Fruit fly (Drosophila melanogaster) S2 (cell line): ENCODE measurements around the gene VhaM9.7-b.

ENCODE experiments used
- CG8478 ChIP-seq: fragments of >200 bp; optimal IDR thresholded peaks from 2 replicates; lab custom pipeline; 2018
- CTCF ChIP-seq, 2 experiments: fragments of >200 bp; optimal IDR thresholded peaks; 2 replicates each; lab custom pipeline; 2018

DNA sequence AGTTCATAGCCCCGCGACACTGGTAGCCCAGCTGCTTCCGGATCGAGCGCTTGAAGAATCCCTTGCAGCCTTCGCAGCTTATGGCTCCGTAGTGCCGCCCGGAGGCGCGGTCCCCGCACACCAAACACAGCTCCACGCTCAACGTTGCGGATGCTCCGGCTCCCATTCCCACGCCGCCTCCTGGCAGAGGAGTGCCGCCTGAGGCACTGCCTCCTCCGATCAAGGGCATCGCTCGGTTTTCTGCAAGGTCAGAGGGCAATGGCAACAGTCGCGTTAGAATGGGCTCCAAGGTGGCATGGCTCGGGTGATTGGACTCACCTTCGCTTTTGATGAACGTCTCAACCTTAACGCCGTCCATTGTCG lies 43.2 kb upstream of the VhaM9.7-b start:
- TF ChIP-seq CG8478 (lab: Kevin White, UChicago) (no peak), CTCF (optimal IDR thresholded peaks at IDR 0.05; lab: Kevin White, UChicago) (no peak)
